Worm (Caenorhabditis elegans): ENCODE data around the gene F13B12.4.
A peak's percentile ranks its signal among the peaks of the same experiment; 100 is the strongest.

DNA sequence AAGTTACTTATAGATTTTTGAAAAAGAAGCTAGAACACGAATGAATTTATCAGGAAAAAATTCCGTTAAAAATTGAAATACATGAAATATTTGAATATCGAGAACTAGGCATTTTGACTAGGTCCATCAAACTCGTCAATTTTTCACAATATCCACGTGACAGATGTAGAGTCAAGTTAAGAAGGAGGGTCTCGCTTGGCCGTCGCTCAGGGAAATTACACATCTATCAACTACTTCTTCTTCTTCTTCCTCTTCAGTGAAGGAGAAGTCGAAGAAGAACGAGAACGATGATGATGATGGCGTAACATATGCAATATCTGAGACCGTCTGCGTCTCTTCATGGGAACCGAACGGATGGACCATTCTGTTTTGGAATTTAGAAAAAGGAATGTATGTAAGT, 29.8 kb downstream of the F13B12.4 start:
- TF ChIP-seq lin-39 (tag; optimal IDR thresholded peaks at IDR 0.05) (peak; percentile 73), jun-1 (tag; optimal IDR thresholded peaks at IDR 0.05) (no peak), daf-12 (tag; optimal IDR thresholded peaks at IDR 0.05) (no peak), unc-62 (GFP tag; optimal IDR thresholded peaks at IDR 0.05) (peak; percentile 31), ama-1 (optimal IDR thresholded peaks at IDR 0.05) (no peak), elt-2 (tag; optimal IDR thresholded peaks at IDR 0.05) (no peak), fkh-10 (GFP tag; optimal IDR thresholded peaks at IDR 0.05) (no peak), eor-1 (tag; optimal IDR thresholded peaks at IDR 0.05) (no peak), nhr-11 (tag; optimal IDR thresholded peaks at IDR 0.05) (no peak), nhr-76 (tag; optimal IDR thresholded peaks at IDR 0.05) (no peak), fkh-2 (tag; optimal IDR thresholded peaks at IDR 0.05) (no peak), pqm-1 (tag; optimal IDR thresholded peaks at IDR 0.05) (no peak)
